Fruit fly (Drosophila melanogaster): ENCODE measurements around the gene CG17712.

Gene CG17712

DNA sequence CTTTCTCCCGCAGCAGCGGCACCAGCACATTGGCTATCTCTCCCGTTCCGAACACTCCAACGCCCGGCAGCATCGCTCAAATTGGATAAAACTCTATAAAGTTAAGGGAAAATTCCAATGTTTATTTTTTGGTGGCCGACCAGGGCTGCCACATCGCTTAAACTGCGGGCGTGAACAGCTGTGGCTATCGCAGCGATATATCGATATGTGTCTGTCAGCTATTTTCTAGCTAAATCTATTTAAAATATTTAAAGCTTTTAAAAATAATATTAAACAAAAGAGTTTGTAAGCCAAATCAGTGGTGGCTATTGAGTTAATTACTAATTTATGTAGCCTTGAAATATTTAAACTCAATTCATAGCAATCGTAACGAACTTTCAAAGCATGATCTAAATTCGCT is at the start of gene CG17712, which contains the start of gene CG17648:
CG17712 (minus strand) TSS at position 170 of the 400 bp plus-strand sequence.
CG17648 (plus strand) TSS at position 356 of the 400 bp plus-strand sequence.
- peak; percentile 83 for TF ChIP-seq CG7928 (GFP tag; optimal IDR thresholded peaks at IDR 0.05)
- TF ChIP-seq Rfx (GFP tag; IDR thresholded peaks at IDR 0.05): peak; percentile 45
- TF ChIP-seq sens-2 (GFP tag; IDR thresholded peaks at IDR 0.05): no peak
- TF ChIP-seq mld (GFP tag; IDR thresholded peaks at IDR 0.05; ENCODE audit: partially characterized antibody): peak; percentile 60; the same call in 1 of the 3 replicates
- TF ChIP-seq Scr (GFP tag; IDR thresholded peaks at IDR 0.05; ENCODE audit: partially characterized antibody): peak; percentile 85
- TF ChIP-seq CG8290 (GFP tag; optimal IDR thresholded peaks at IDR 0.05): no peak
- peak in 1 of 2 experiments; percentile 16 for TF ChIP-seq CG8290 (tag; optimal IDR thresholded peaks at IDR 0.05)
- TF ChIP-seq CG13287 (GFP tag; IDR thresholded peaks at IDR 0.05; ENCODE audit: partially characterized antibody): peak; percentile 90
- TF ChIP-seq pzg (GFP tag; optimal IDR thresholded peaks at IDR 0.05): peak; percentile 52
- peak; percentile 16 for TF ChIP-seq CG14710 (tag; optimal IDR thresholded peaks at IDR 0.05)
- peak; percentile 17 for TF ChIP-seq Sin3A (optimal IDR thresholded peaks at IDR 0.05)
- TF ChIP-seq Dp (GFP tag; optimal IDR thresholded peaks at IDR 0.05): peak; percentile 44
- TF ChIP-seq YL-1 (GFP tag; optimal IDR thresholded peaks at IDR 0.05): peak; percentile 30
- peak; percentile 81 for TF ChIP-seq BEAF-32 (GFP tag; optimal IDR thresholded peaks at IDR 0.05)
- peak; percentile 74 for TF ChIP-seq HLH4C (GFP tag; IDR thresholded peaks at IDR 0.05; ENCODE audit: partially characterized antibody)
- peak; percentile 90 for TF ChIP-seq Dll (GFP tag; IDR thresholded peaks at IDR 0.05; ENCODE audit: partially characterized antibody)
- TF ChIP-seq CG14860 (GFP tag; IDR thresholded peaks at IDR 0.05; ENCODE audit: partially characterized antibody): peak; percentile 64
- TF ChIP-seq E2f2 (GFP tag; IDR thresholded peaks at IDR 0.05): peak; percentile 56
- 0 out of 2 replicates have a peak, but pooled peaks have one; percentile 19 for TF ChIP-seq CG31441 (GFP tag; IDR thresholded peaks at IDR 0.05)
- TF ChIP-seq MBD-R2 (GFP tag; IDR thresholded peaks at IDR 0.05): peak; percentile 98
- TF ChIP-seq sens (GFP tag): peak; percentile 58
- peak; percentile 62 for TF ChIP-seq Sry-δ (GFP tag; optimal IDR thresholded peaks at IDR 0.05)
- TF ChIP-seq nmo (GFP tag; optimal IDR thresholded peaks at IDR 0.05): peak; percentile 20
- peak; percentile 89 for TF ChIP-seq CG6791 (GFP tag; IDR thresholded peaks at IDR 0.05; ENCODE audit: partially characterized antibody)
- TF ChIP-seq CG34224 (GFP tag; IDR thresholded peaks at IDR 0.05; ENCODE audit: partially characterized antibody): peak; percentile 86
- TF ChIP-seq nerfin-2 (GFP tag; IDR thresholded peaks at IDR 0.05; ENCODE audit: partially characterized antibody): peak; percentile 56
- TF ChIP-seq sna (GFP tag; IDR thresholded peaks at IDR 0.05; ENCODE audit: partially characterized antibody): peak; percentile 80
- 0 out of 3 replicates have a peak, but pooled peaks have one; percentile 26 for TF ChIP-seq hb (GFP tag; IDR thresholded peaks at IDR 0.05; ENCODE audit: partially characterized antibody)
- TF ChIP-seq CG17829 (tag; optimal IDR thresholded peaks at IDR 0.05): peak; percentile 9
- TF ChIP-seq al (GFP tag; IDR thresholded peaks at IDR 0.05): 0 out of 2 replicates have a peak, but pooled peaks have one; percentile 19
- TF ChIP-seq Doc3 (GFP tag; IDR thresholded peaks at IDR 0.05; ENCODE audit: partially characterized antibody): peak; percentile 85
- TF ChIP-seq Fer1 (GFP tag; optimal IDR thresholded peaks at IDR 0.05): no peak
- peak; percentile 85 for TF ChIP-seq knrl (GFP tag; IDR thresholded peaks at IDR 0.05; ENCODE audit: partially characterized antibody)
- TF ChIP-seq stwl (tag; optimal IDR thresholded peaks at IDR 0.05): peak; percentile 86
- TF ChIP-seq ato (GFP tag; IDR thresholded peaks at IDR 0.05; ENCODE audit: partially characterized antibody): peak; percentile 70
- TF ChIP-seq trem (tag; optimal IDR thresholded peaks at IDR 0.05): peak; percentile 63
- peak; percentile 82 for TF ChIP-seq CG16813 (GFP tag; IDR thresholded peaks at IDR 0.05; ENCODE audit: partially characterized antibody)
- TF ChIP-seq CG10267 (tag; optimal IDR thresholded peaks at IDR 0.05): peak; percentile 2
- no peak for TF ChIP-seq CG18764 (GFP tag; optimal IDR thresholded peaks at IDR 0.05)
- TF ChIP-seq NfI (GFP tag; optimal IDR thresholded peaks at IDR 0.05): no peak
- no peak for TF ChIP-seq CG9215 (GFP tag; IDR thresholded peaks at IDR 0.05)
- TF ChIP-seq gcm (GFP tag; optimal IDR thresholded peaks at IDR 0.05): peak; percentile 72
- TF ChIP-seq hbn (GFP tag; IDR thresholded peaks at IDR 0.05; ENCODE audit: partially characterized antibody): peak; percentile 80
- peak; percentile 38; the same call in 1 of the 2 replicates for TF ChIP-seq NFAT (GFP tag; IDR thresholded peaks at IDR 0.05)
- TF ChIP-seq CG15514 (GFP tag; optimal IDR thresholded peaks at IDR 0.05): peak; percentile 26
- TF ChIP-seq CG31224 (GFP tag; IDR thresholded peaks at IDR 0.05): no peak
- TF ChIP-seq inv (GFP tag; IDR thresholded peaks at IDR 0.05; ENCODE audit: partially characterized antibody): peak; percentile 65
- peak; percentile 5 for TF ChIP-seq Ets65A (GFP tag)
- TF ChIP-seq jigr1 (GFP tag; IDR thresholded peaks at IDR 0.05): peak; percentile 45; the same call in 1 of the 3 replicates
